Fruit fly (Drosophila melanogaster) S2 (cell line): ENCODE results near the gene PIG-Wb.

Experiments used
- CG8478 ChIP-seq: fragments of >200 bp; optimal IDR thresholded peaks from 2 replicates; lab custom pipeline; 2018
- CTCF ChIP-seq, 2 experiments: fragments of >200 bp; optimal IDR thresholded peaks; 2 replicates each; lab custom pipeline; 2018

The PIG-Wb gene

DNA sequence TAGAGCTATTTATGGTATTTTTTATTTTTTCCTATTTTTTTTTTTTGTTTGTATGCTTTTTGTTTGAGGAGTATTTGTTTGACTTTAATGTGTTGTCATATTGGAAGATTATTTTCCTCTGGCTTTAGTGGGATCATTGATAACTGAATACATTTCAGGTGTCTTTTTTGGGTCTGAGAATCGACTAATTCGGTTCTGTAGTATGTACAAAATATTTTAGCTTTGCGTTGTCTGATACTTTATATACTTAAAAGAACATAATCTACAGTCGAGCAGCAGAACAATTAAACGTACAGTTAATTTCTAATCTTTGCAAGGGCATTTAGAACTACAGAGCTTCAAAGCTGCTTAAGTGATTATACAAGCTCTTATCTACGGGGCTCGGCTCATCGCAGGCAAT lies 14.9 kb downstream of the PIG-Wb start, which contains the start of gene CG18171:
CG18171 (minus strand) TSS at position 101 of the 400 bp plus-strand sequence.
- TF ChIP-seq CG8478 (lab: Kevin White, UChicago) (no peak), CTCF (optimal IDR thresholded peaks at IDR 0.05; lab: Kevin White, UChicago) (no peak)

DNA sequence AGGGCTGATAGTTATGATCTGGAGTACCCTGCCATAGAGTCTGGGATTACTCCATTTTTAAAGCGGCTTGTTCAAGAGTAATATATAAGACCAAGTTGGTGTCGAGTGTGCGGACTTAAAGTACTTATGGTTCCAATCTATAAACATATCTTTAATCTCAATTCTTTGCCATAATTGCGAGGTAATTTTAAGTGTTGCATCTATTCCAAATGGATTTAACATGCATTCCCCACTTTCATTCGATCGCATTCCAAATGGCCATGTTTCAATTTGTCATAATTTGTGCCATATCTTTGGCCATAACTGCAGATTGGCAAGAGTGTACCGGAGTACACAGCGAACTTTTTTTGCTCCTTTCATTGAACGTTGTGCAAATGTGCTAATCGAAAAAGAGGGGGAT lies 26.7 kb downstream of the PIG-Wb start:
- TF ChIP-seq CTCF (optimal IDR thresholded peaks at IDR 0.05; lab: Kevin White, UChicago), result no peak
- TF ChIP-seq CG8478 (lab: Kevin White, UChicago), result no peak

DNA sequence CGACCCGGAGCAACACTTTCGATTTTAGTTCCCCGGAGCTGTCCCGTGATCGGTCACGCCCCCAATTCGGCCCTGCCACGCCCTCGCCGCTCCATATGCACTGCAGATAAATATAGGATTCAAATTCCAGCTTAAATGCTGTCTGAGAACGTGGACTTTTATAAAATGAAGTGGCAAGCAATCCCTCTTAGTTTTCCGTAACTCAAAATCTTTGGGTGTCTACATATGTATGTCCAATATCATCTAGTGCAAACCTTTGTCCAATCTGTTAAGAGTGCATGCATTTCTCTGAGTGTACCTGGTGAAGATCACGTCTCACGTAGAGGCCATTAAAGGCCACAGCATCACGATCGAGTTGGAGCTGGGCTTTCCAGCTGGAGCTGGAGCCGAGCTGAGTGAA lies 27.3 kb downstream of the PIG-Wb start:
- TF ChIP-seq CG8478 (lab: Kevin White, UChicago), result no peak
- no peak for TF ChIP-seq CTCF (optimal IDR thresholded peaks at IDR 0.05; lab: Kevin White, UChicago)

DNA sequence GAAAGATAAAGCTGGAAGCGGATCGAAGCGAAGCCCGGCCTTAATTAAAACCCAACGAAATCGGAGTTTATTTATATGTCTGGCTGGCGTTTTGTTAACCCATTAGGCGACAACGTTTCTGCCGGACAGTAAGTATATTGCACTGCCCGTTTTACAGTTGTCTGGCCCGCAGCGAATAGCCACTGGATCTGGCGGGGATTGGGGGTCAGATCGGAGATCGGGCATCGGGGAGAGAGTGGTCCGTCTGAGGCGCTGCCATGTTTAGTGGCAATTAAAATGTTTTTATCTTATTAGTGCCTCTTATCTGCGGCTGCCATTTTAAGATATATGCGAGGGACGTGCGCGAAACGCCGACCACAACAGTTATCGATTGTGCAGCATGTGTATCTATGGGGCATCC lies 28.7 kb downstream of the PIG-Wb start:
- TF ChIP-seq CG8478 (lab: Kevin White, UChicago) (no peak), CTCF (optimal IDR thresholded peaks at IDR 0.05; lab: Kevin White, UChicago) (no peak)

DNA sequence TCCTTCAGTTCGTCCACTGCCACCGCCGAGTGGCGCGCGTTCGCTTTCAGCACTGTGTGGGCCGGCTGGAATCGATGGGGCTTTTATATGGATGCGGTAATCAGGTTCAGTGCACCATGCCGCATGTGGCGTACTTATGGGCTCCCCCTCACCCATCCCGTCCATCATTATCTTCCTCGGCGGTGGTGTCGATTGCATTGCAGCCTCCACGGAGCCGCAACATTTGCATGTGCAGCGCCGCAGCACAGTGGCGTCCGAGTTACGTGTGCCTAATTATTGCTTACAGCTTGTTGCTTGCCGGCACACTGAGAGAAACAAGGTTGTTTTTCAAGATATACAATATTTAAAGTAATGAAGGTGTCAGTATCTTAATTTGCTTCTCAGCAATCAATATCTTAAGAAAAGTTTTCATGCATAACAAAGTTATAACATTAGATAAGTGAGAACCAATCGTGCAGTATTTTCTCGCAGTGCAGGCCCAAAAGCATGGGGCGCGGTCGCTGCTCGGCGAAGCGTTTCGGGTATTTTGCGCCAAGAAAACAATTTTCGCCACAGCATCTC lies 35.5 kb downstream of the PIG-Wb start, which contains the start of gene CG13931:
CG13931 (minus strand) TSS at position 41 of the 561 bp plus-strand sequence.
- TF ChIP-seq CTCF (optimal IDR thresholded peaks at IDR 0.05; lab: Kevin White, UChicago) (no peak), CG8478 (lab: Kevin White, UChicago) (no peak)

DNA sequence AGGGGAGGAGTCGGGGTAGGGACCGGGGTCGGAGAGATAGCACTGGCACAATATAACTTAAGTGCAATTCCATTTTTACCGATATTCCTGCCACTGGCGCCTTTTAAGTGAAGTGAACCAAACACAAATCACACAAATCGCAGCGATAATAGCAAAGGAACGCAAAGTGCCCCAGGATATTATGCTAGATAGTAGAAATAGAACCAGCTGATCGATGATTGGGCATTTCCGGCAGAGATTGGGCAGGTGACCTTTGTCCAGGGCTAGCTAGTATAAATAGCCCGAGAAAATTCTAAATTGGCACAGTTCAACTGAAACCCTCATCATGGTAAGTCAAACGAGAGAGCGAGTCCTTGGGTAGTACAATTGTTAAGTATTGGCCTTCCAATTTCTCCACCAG lies 43.6 kb downstream of the PIG-Wb start, which contains the start of gene CG12011:
CG12011 (plus strand) TSS at position 301 of the 400 bp plus-strand sequence.
- TF ChIP-seq CG8478 (lab: Kevin White, UChicago) (no peak), CTCF (optimal IDR thresholded peaks at IDR 0.05; lab: Kevin White, UChicago) (no peak)

DNA sequence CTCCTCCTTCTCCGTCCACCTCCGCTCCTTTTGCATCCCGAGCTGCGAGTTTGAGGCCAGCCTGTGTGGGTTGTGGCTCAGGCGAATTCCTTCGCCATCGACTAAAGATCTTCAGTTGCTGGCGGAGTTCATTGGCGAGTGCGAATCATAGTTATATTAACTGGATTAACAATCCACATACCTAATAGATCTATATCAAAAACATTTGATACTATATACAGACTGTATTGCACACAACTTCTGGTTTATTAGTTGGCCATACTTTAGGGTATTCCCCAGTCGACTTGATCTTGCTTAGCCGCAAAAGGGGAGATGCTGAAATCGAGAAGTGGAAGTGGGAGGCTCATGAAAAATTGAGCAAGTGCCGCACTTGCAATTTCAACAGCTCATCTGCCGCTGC lies 45.0 kb downstream of the PIG-Wb start:
- no peak for TF ChIP-seq CTCF (optimal IDR thresholded peaks at IDR 0.05; lab: Kevin White, UChicago)
- TF ChIP-seq CG8478 (lab: Kevin White, UChicago), result no peak

DNA sequence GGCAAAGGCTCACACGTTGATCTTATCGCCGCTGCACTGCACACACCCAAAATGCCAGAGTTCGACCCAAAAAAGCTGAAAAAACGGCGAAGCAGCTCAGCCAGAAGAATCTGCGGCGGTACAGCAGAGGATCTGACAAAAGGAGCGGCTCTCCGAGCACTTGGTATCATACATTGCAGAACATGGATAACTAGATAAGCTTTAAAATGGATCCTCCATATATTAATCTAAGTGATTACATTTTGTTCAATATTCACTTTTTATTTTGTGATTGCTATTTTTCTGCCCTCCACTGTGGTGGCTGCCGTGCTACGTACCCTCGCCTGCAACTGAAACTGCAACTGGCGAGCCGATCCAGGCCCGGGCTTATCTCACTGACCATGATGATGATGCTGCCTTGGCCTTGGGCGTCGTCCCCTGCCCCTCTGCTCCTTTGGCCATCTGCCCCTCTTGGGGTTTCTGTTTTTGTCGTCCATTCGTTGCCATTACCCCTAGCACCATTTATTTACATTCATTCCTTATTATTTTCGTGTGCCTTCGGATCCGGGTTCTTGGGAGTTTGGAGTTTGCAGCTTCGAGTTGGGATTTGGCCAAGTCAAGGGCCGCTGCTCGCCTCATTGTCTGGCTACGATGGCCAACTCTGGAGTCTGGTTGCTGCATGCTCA lies 45.7 kb downstream of the PIG-Wb start:
- no peak for TF ChIP-seq CTCF (optimal IDR thresholded peaks at IDR 0.05; lab: Kevin White, UChicago)
- TF ChIP-seq CG8478 (lab: Kevin White, UChicago), result no peak

DNA sequence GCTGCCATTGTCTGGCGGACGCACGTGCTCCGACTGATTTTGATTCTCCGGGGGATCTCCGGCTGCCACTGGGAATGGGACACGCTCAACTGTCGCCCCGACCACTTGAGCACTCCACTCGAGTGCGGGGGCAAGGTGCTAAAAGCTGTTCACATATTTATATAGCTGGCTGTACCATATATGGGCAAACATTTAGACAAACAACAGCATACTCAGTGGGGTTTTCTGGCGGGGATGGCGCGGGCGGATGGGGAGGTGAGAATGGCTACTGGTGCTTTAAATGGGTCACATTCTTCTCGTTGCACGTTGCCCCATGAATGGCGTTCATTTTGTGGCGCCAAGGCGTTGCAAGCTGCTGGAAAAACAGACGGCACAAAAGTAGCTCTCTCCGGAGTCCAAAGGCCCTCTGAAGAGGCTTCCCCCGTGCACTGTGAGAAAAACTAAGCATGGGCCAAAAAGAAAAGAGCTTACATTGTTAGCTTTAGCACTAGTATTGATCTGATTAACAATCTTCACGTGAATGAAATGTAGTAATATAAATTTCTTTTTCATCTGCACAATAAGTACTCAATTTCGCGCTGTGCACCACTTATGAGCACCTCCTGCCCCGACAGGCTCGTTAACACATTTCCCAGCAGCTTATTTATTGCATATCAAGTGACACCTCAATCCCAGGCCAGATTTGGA lies 47.0 kb downstream of the PIG-Wb start:
- TF ChIP-seq CG8478 (lab: Kevin White, UChicago) (no peak), CTCF (optimal IDR thresholded peaks at IDR 0.05; lab: Kevin White, UChicago) (no peak)

DNA sequence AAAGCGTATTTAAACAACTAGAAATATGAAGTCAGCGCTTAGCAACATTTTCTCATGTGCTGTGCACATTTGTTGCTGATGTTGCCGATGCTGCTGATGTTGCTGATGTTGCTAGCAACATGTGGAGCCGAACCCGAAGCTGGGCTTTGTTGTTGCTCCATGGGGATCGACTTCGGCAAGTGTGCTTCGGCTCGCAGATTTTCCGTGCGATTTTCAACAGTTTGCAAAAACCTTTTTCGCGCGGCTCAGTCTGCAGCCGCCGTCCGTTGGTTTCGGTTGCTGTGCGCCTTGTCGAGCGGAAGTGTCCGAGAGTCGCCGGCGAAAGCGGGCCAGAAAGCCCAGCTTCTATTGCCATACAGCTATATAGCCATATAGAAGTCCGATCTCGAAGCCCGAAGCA lies 49.3 kb downstream of the PIG-Wb start:
- no peak for TF ChIP-seq CTCF (optimal IDR thresholded peaks at IDR 0.05; lab: Kevin White, UChicago)
- no peak for TF ChIP-seq CG8478 (lab: Kevin White, UChicago)

DNA sequence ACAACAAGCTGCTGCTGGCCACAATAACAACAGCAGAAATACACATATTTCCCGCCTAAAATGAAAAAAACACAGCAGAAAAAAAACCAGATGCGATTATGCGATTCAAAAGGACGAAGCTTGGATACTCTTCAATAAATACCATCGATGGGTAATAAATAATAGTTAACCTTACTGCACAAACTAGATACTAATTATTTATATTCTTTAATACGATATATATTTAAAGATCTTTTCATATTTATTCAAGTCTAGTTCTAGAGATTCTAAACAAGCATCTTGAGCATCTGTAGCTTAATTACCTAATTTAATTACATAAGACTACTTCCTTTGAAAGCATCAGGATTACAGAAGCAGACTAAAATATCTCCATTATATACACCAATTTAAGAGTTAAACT lies 49.7 kb downstream of the PIG-Wb start:
- no peak for TF ChIP-seq CTCF (optimal IDR thresholded peaks at IDR 0.05; lab: Kevin White, UChicago)
